Fruit fly (Drosophila melanogaster): ENCODE results near the gene Rh5.

- no peak for TF ChIP-seq CG5204 (GFP tag; optimal IDR thresholded peaks at IDR 0.05)
- no peak for TF ChIP-seq CG12768 (GFP tag; optimal IDR thresholded peaks at IDR 0.05)
- TF ChIP-seq Mnt (GFP tag; optimal IDR thresholded peaks at IDR 0.05) = no peak
- TF ChIP-seq kay (GFP tag; ENCODE audit: borderline replicate concordance) = no peak
Observed at dm6 chr2L:12048723-12049122, 40.8 kb downstream of the Rh5 start, which contains the start of gene Plzf.
